Worm (Caenorhabditis elegans): ENCODE results near the gene T24C2.3.

T24C2.3 gene

ce11 chrX:14543224-14543623 is at the start of gene T24C2.3:
Gene T24C2.3 (plus strand): TSS chrX:14543524.
- TF ChIP-seq unc-62 (GFP tag; optimal IDR thresholded peaks at IDR 0.05), result no peak
- TF ChIP-seq T07F8.4 (tag; optimal IDR thresholded peaks at IDR 0.05), result no peak
- TF ChIP-seq tbx-9 (tag; optimal IDR thresholded peaks at IDR 0.05; ENCODE audit: borderline replicate concordance), result no peak
- no peak for TF ChIP-seq egrh-3 (GFP tag; IDR thresholded peaks at IDR 0.05)
- TF ChIP-seq ceh-79 (tag; optimal IDR thresholded peaks at IDR 0.05), result no peak
- TF ChIP-seq atf-7 (tag; optimal IDR thresholded peaks at IDR 0.05), result no peak
- no peak for TF ChIP-seq let-607 (tag; optimal IDR thresholded peaks at IDR 0.05)
- no peak for TF ChIP-seq Y53F4B.3 (GFP tag; IDR thresholded peaks at IDR 0.05)
- no peak for TF ChIP-seq nhr-179 (tag; optimal IDR thresholded peaks at IDR 0.05)
- TF ChIP-seq hsf-1 (GFP tag; IDR thresholded peaks at IDR 0.05), result no peak
- no peak for TF ChIP-seq rec-8 (tag; optimal IDR thresholded peaks at IDR 0.05)
- TF ChIP-seq attf-3 (GFP tag; conservative IDR thresholded peaks at IDR 0.05), result no peak
- TF ChIP-seq rpc-1 (optimal IDR thresholded peaks at IDR 0.05), result no peak
- no peak for TF ChIP-seq rpc-1 (tag; optimal IDR thresholded peaks at IDR 0.05)
- no peak for TF ChIP-seq gei-17 (GFP tag; optimal IDR thresholded peaks at IDR 0.05)
- no peak for TF ChIP-seq mcd-1 (GFP tag; IDR thresholded peaks at IDR 0.05)

ce11 chrX:14495075-14495474 is 48.2 kb upstream of the T24C2.3 start:
- TF ChIP-seq sdz-38 (tag; optimal IDR thresholded peaks at IDR 0.05) (no peak), B0336.3 (GFP tag; IDR thresholded peaks at IDR 0.05) (no peak), attf-3 (GFP tag; conservative IDR thresholded peaks at IDR 0.05) (no peak), egl-18 (GFP tag; IDR thresholded peaks at IDR 0.05) (0 out of 2 replicates have a peak, but pooled peaks have one; percentile 6), nhr-120 (GFP tag; IDR thresholded peaks at IDR 0.05) (no peak), cebp-1 (GFP tag; IDR thresholded peaks at IDR 0.05) (no peak), cebp-1 (tag; optimal IDR thresholded peaks at IDR 0.05) (no peak)

ce11 chrX:14495785-14496184 is 47.5 kb upstream of the T24C2.3 start, which contains the start of gene ztf-14:
Gene ztf-14 (plus strand): TSS chrX:14496085.
- no peak for TF ChIP-seq ceh-27 (GFP tag; optimal IDR thresholded peaks at IDR 0.05)
- TF ChIP-seq F22D6.2 (tag; optimal IDR thresholded peaks at IDR 0.05), result no peak
- no peak for TF ChIP-seq ZK185.1 (tag; optimal IDR thresholded peaks at IDR 0.05; ENCODE audit: poor library complexity, severe bottlenecking)
- no peak for TF ChIP-seq Y67H2A.10 (GFP tag; conservative IDR thresholded peaks at IDR 0.05)
- TF ChIP-seq let-607 (tag; optimal IDR thresholded peaks at IDR 0.05), result no peak
- TF ChIP-seq lir-1 (GFP tag; conservative IDR thresholded peaks at IDR 0.05), result no peak
- no peak for TF ChIP-seq rpc-1 (optimal IDR thresholded peaks at IDR 0.05)
- TF ChIP-seq rpc-1 (tag; optimal IDR thresholded peaks at IDR 0.05), result no peak
- TF ChIP-seq nhr-179 (tag; optimal IDR thresholded peaks at IDR 0.05), result no peak

- TF ChIP-seq nhr-80 (tag; optimal IDR thresholded peaks at IDR 0.05), result peak; percentile 3
- no peak for TF ChIP-seq lir-1 (GFP tag; conservative IDR thresholded peaks at IDR 0.05)
- no peak for TF ChIP-seq B0019.2 (GFP tag; conservative IDR thresholded peaks at IDR 0.05)
- TF ChIP-seq ceh-40 (GFP tag; IDR thresholded peaks at IDR 0.05), result no peak
- no peak for TF ChIP-seq madf-6 (GFP tag; IDR thresholded peaks at IDR 0.05)
- no peak for TF ChIP-seq rpc-1 (optimal IDR thresholded peaks at IDR 0.05)
- no peak for TF ChIP-seq rpc-1 (tag; optimal IDR thresholded peaks at IDR 0.05)
- TF ChIP-seq T26A5.8 (tag; optimal IDR thresholded peaks at IDR 0.05), result no peak
Measured at ce11 chrX:14496545-14496944, 46.8 kb upstream of the T24C2.3 start.

ce11 chrX:14499830-14500409 is 43.4 kb upstream of the T24C2.3 start:
- TF ChIP-seq ztf-22 (GFP tag; optimal IDR thresholded peaks at IDR 0.05), result no peak
- TF ChIP-seq unc-62 (GFP tag; optimal IDR thresholded peaks at IDR 0.05), result peak; percentile 17

All from whole organism, young adult.